ENCODE assay signal across 2 worm cellular contexts in the genomic region with DNA sequence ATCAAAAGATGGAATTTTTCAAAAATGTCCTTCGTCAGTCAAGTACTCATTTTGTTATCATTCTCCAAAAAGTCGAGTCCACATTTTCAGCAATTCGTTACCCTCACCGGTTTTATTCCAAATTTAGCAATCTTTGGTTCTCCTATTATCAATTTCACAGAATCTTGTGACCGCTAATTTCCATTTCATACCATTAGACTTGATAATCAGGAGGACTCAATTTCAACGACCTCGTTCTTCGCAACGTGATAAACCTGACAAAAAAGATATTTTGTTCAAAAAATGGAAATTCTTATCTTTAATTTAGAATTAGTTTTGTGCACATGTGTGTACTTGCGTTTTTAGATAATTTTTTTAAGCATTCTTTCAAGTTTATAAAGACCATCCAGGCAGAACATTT.
A peak's percentile ranks its signal among the peaks of the same experiment; 100 is the strongest.
TF ChIP-seq lines count a peak whose summit lies in the region.

No protein-coding gene starts in this region.

TF ChIP-seq in whole organism, L1 larva, 84 proteins besides CTCF, POLR2A, EP300 and RAD21 (continued from another document):
- TF ChIP-seq jun-1 (tag; optimal IDR thresholded peaks at IDR 0.05; lab: Kevin White, UChicago) (no peak), nhr-20 (tag; optimal IDR thresholded peaks at IDR 0.05; lab: Kevin White, UChicago) (peak; percentile 27), fkh-4 (tag; optimal IDR thresholded peaks at IDR 0.05; lab: Kevin White, UChicago; ENCODE audit: borderline replicate concordance) (no peak), mab-9 (GFP tag; IDR thresholded peaks at IDR 0.05; lab: Robert Waterston, UW) (no peak), dsc-1 (tag; optimal IDR thresholded peaks at IDR 0.05; lab: Kevin White, UChicago) (no peak), lsy-2 (tag; optimal IDR thresholded peaks at IDR 0.05; lab: Kevin White, UChicago) (no peak), ceh-88 (GFP tag; IDR thresholded peaks at IDR 0.05; lab: Robert Waterston, UW) (no peak), mdl-1 (tag; optimal IDR thresholded peaks at IDR 0.05; lab: Kevin White, UChicago) (no peak), efl-1 (optimal IDR thresholded peaks at IDR 0.05; lab: Kevin White, UChicago) (no peak), efl-1 (GFP tag; optimal IDR thresholded peaks at IDR 0.05 in 1 of 2; lab: Kevin White, UChicago) (peak in 1 of 2 experiments; percentile 58), ceh-63 (GFP tag; optimal IDR thresholded peaks at IDR 0.05; lab: Kevin White, UChicago) (no peak), hpl-2 (GFP tag; optimal IDR thresholded peaks at IDR 0.05; lab: Kevin White, UChicago) (no peak)

TF ChIP-seq in whole organism, L4 larva, 104 proteins besides CTCF, POLR2A, EP300 and RAD21 (continued from another document):
- TF ChIP-seq nhr-41 (GFP tag; IDR thresholded peaks at IDR 0.05; lab: Robert Waterston, UW) (no peak), T26A8.4 (GFP tag; IDR thresholded peaks at IDR 0.05; lab: Robert Waterston, UW) (no peak), zip-2 (tag; optimal IDR thresholded peaks at IDR 0.05; lab: Kevin White, UChicago) (no peak), ama-1 (optimal IDR thresholded peaks at IDR 0.05; lab: Kevin White, UChicago) (no peak), nhr-28 (tag; optimal IDR thresholded peaks at IDR 0.05; lab: Kevin White, UChicago) (peak; percentile 39), skn-1 (tag; optimal IDR thresholded peaks at IDR 0.05; lab: Kevin White, UChicago) (no peak), unc-62 (GFP tag; optimal IDR thresholded peaks at IDR 0.05 in 1 of 2; lab: Kevin White, UChicago) (no peak), unc-62 (tag; optimal IDR thresholded peaks at IDR 0.05; lab: Kevin White, UChicago) (no peak), ceh-28 (tag; optimal IDR thresholded peaks at IDR 0.05; lab: Kevin White, UChicago) (no peak), hif-1 (tag; optimal IDR thresholded peaks at IDR 0.05; lab: Kevin White, UChicago) (no peak), hmg-1.1 (GFP tag; IDR thresholded peaks at IDR 0.05; lab: Robert Waterston, UW) (no peak), php-3 (GFP tag; IDR thresholded peaks at IDR 0.05; lab: Robert Waterston, UW) (no peak), gei-8 (GFP tag; optimal IDR thresholded peaks at IDR 0.05; lab: Kevin White, UChicago) (no peak), F49E8.2 (tag; optimal IDR thresholded peaks at IDR 0.05; lab: Kevin White, UChicago; ENCODE audit: borderline replicate concordance) (no peak), nhr-76 (tag; optimal IDR thresholded peaks at IDR 0.05; lab: Kevin White, UChicago) (no peak), Y105C5A.15 (GFP tag; IDR thresholded peaks at IDR 0.05; lab: Robert Waterston, UW) (no peak), mdl-1 (tag; optimal IDR thresholded peaks at IDR 0.05; lab: Kevin White, UChicago) (no peak), spr-3 (GFP tag; optimal IDR thresholded peaks at IDR 0.05; lab: Kevin White, UChicago) (no peak), mxl-2 (GFP tag; conservative IDR thresholded peaks at IDR 0.05; lab: Robert Waterston, UW) (no peak), T20F7.1 (GFP tag; optimal IDR thresholded peaks at IDR 0.05; lab: Kevin White, UChicago) (no peak), daf-16 (GFP tag; optimal IDR thresholded peaks at IDR 0.05; lab: Kevin White, UChicago) (no peak), daf-16 (tag; optimal IDR thresholded peaks at IDR 0.05; lab: Kevin White, UChicago) (peak; percentile 67), hlh-11 (tag; optimal IDR thresholded peaks at IDR 0.05; lab: Kevin White, UChicago) (peak; percentile 56), snpc-1.2 (GFP tag; IDR thresholded peaks at IDR 0.05; lab: Robert Waterston, UW) (no peak)
